Worm (Caenorhabditis elegans): Measurements from ENCODE around the gene C33F10.12.

- TF ChIP-seq pqm-1 (tag; optimal IDR thresholded peaks at IDR 0.05) (no peak), aly-2 (tag; optimal IDR thresholded peaks at IDR 0.05) (no peak), ama-1 (optimal IDR thresholded peaks at IDR 0.05) (no peak), ceh-82 (tag; optimal IDR thresholded peaks at IDR 0.05) (no peak)
These were observed 35.5 kb upstream of the C33F10.12 start, which contains the start of gene col-73 for ce11 chrII:4873029-4873428.
